Fruit fly (Drosophila melanogaster): ENCODE measurements around the gene MED24.

The MED24 gene

DNA sequence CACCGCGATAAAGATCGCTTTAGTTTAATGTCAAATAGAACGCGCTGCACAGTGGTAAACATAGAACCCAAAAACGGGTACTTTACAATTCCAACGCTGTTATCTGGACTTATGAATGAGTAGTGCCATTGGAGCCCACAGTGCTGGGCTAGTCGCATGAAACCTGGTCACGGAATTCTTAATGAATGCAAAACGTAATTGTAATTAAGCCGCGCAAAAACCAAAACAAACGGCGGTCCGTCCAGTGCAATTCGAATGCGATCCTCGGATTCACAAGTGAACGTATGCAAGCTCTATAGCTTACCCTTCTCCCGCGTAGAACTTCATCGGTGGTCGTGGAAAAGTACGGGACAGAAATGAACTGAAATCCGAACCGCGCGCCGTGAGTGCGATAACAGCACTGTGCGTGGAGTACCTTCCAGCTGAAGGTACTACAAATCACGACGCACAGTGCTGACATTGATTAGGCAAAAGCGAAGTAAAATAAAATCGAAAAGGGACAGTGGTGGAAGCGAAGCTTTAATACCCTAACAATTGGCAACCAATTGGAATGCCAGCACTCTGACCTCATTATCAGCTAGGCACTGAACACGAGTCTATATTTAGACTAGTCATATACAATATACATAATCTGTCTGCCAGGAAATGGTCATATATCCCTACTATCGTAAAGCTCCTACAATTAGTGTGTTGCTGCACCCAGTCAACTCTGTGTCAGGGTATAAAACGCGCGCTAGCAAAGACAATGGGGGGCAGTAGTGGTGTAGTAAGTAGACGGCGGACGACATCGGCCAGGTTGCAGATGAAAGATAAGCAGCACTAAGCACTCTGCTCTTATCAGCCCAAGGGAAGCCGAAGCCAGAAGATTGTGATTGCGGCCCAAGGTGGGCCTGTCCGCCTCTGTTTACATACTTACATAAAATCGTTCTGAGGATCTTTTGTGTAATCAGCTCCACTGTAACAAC lies 5.5 kb upstream of the MED24 start (continued):
- no peak for TF ChIP-seq Dp (GFP tag; optimal IDR thresholded peaks at IDR 0.05)
- peak; percentile 11 for TF ChIP-seq PHDP (tag; optimal IDR thresholded peaks at IDR 0.05)
- peak; percentile 89 for TF ChIP-seq sens (GFP tag)
- TF ChIP-seq zf30C (GFP tag; optimal IDR thresholded peaks at IDR 0.05) = no peak
- TF ChIP-seq CG13624 (GFP tag; optimal IDR thresholded peaks at IDR 0.05) = peak; percentile 12
- 0 out of 3 replicates have a peak, but pooled peaks have one; percentile 16 for TF ChIP-seq CG14050 (GFP tag; IDR thresholded peaks at IDR 0.05)
- TF ChIP-seq CG6254 (GFP tag; optimal IDR thresholded peaks at IDR 0.05) = peak; percentile 21
- peak; percentile 46; the same call in 1 of the 2 replicates for TF ChIP-seq ara (GFP tag; IDR thresholded peaks at IDR 0.05)
- TF ChIP-seq lab (GFP tag; optimal IDR thresholded peaks at IDR 0.05) = peak; percentile 70
- TF ChIP-seq so (GFP tag; IDR thresholded peaks at IDR 0.05) = no peak
- TF ChIP-seq CG5245 (GFP tag; optimal IDR thresholded peaks at IDR 0.05) = no peak
- 0 out of 3 replicates have a peak, but pooled peaks have one; percentile 45 for TF ChIP-seq CG17361 (GFP tag; IDR thresholded peaks at IDR 0.05)
- TF ChIP-seq tap (tag; optimal IDR thresholded peaks at IDR 0.05) = peak; percentile 31
- TF ChIP-seq Chrac-16 (GFP tag; optimal IDR thresholded peaks at IDR 0.05) = peak; percentile 34
- no peak for TF ChIP-seq Neu2 (GFP tag; optimal IDR thresholded peaks at IDR 0.05; ENCODE audit: borderline replicate concordance)
- no peak for TF ChIP-seq psq (GFP tag; optimal IDR thresholded peaks at IDR 0.05)
- no peak for TF ChIP-seq CG8388 (GFP tag; optimal IDR thresholded peaks at IDR 0.05)
- peak; percentile 74 for TF ChIP-seq CG2120 (GFP tag; optimal IDR thresholded peaks at IDR 0.05)
- no peak for TF ChIP-seq CG15479 (GFP tag; optimal IDR thresholded peaks at IDR 0.05)
- TF ChIP-seq sug (tag; optimal IDR thresholded peaks at IDR 0.05) = peak; percentile 100
- TF ChIP-seq Mes4 (GFP tag; optimal IDR thresholded peaks at IDR 0.05) = peak; percentile 63
- TF ChIP-seq zen2 (GFP tag; IDR thresholded peaks at IDR 0.05; ENCODE audit: partially characterized antibody) = no peak
- peak; percentile 27 for TF ChIP-seq CG9727 (GFP tag; optimal IDR thresholded peaks at IDR 0.05)
- TF ChIP-seq rib (GFP tag; IDR thresholded peaks at IDR 0.05) = no peak
- TF ChIP-seq Dbx (GFP tag; IDR thresholded peaks at IDR 0.05) = no peak
- TF ChIP-seq CG7556 (GFP tag; optimal IDR thresholded peaks at IDR 0.05) = peak; percentile 38
- peak; percentile 31 for TF ChIP-seq CG18262 (tag; optimal IDR thresholded peaks at IDR 0.05)
- TF ChIP-seq chm (GFP tag; IDR thresholded peaks at IDR 0.05) = no peak
- TF ChIP-seq CG7271 (tag; optimal IDR thresholded peaks at IDR 0.05) = no peak
- TF ChIP-seq lilli (GFP tag; optimal IDR thresholded peaks at IDR 0.05) = peak; percentile 64
- no peak for TF ChIP-seq Lpt (GFP tag; optimal IDR thresholded peaks at IDR 0.05)
- peak; percentile 2 for TF ChIP-seq D (optimal IDR thresholded peaks at IDR 0.05)
- TF ChIP-seq D (GFP tag; optimal IDR thresholded peaks at IDR 0.05) = peak; percentile 22
- TF ChIP-seq jumu (GFP tag; optimal IDR thresholded peaks at IDR 0.05) = peak; percentile 42
- no peak for TF ChIP-seq Trl (optimal IDR thresholded peaks at IDR 0.05)
- TF ChIP-seq Trl (GFP tag; optimal IDR thresholded peaks at IDR 0.05) = no peak
- TF ChIP-seq toy (GFP tag; IDR thresholded peaks at IDR 0.05) = no peak
- TF ChIP-seq esg (GFP tag; conservative IDR thresholded peaks at IDR 0.05) = peak; percentile 36
- no peak for TF ChIP-seq da (GFP tag; optimal IDR thresholded peaks at IDR 0.05)
- peak; percentile 56 for TF ChIP-seq Xbp1 (GFP tag; optimal IDR thresholded peaks at IDR 0.05)
- no peak for TF ChIP-seq CG1024 (GFP tag; IDR thresholded peaks at IDR 0.05)
- no peak for TF ChIP-seq Kr (GFP tag; optimal IDR thresholded peaks at IDR 0.05)
- TF ChIP-seq CG10366 (GFP tag; IDR thresholded peaks at IDR 0.05) = peak; percentile 41; the same call in 1 of the 2 replicates
- peak; percentile 18 for TF ChIP-seq p53 (GFP tag; optimal IDR thresholded peaks at IDR 0.05)
- TF ChIP-seq NC2β (GFP tag; optimal IDR thresholded peaks at IDR 0.05) = no peak
- no peak for TF ChIP-seq Nf-YA (GFP tag; IDR thresholded peaks at IDR 0.05)
- no peak for TF ChIP-seq stwl (tag; optimal IDR thresholded peaks at IDR 0.05)
- peak; percentile 2 for TF ChIP-seq CG6654 (GFP tag; optimal IDR thresholded peaks at IDR 0.05)
- TF ChIP-seq fd102C (GFP tag; optimal IDR thresholded peaks at IDR 0.05) = no peak
- peak; percentile 43 for TF ChIP-seq CG4424 (GFP tag; optimal IDR thresholded peaks at IDR 0.05)

Measured in whole organism, embryonic.